Worm (Caenorhabditis elegans) whole organism, early embryonic: ENCODE data around the gene T07A9.14.
A peak's percentile ranks its signal among the peaks of the same experiment; 100 is the strongest.

ENCODE experiments used
- B0310.2 ChIP-seq: sonication (generic microtip); optimal IDR thresholded peaks from 2 replicates; lab custom pipeline; 2016; ENCODE audit warnings: mild to moderate bottlenecking, missing genetic modification characterization, missing compliant biosample characterization
- F13C5.2 ChIP-seq: sonication (generic microtip); optimal IDR thresholded peaks from 2 replicates; lab custom pipeline; 2017; ENCODE audit warnings: mild to moderate bottlenecking, missing genetic modification characterization, inconsistent platforms, missing compliant biosample characterization
- ama-1 ChIP-seq: fragments of 150-350 bp; optimal IDR thresholded peaks from 2 replicates; lab custom pipeline; 2014
- ceh-36 ChIP-seq: sonication (generic microtip); optimal IDR thresholded peaks from 2 replicates; lab custom pipeline; 2016; ENCODE audit warnings: missing genetic modification characterization, inconsistent platforms, missing compliant biosample characterization
- ets-7 ChIP-seq: sonication (generic microtip); optimal IDR thresholded peaks from 2 replicates; lab custom pipeline; 2016; ENCODE audit warnings: missing genotype, missing genetic modification characterization, missing compliant biosample characterization
- flt-1 ChIP-seq: fragments of 200-800 bp; sonication (Bioruptor generic); IDR thresholded peaks from 2 replicates; pipeline ENCODE4 v1.3.6; 2022; ENCODE audit warnings: missing genetic modification characterization, missing compliant biosample characterization
- hmbx-1 ChIP-seq: sonication (generic microtip); optimal IDR thresholded peaks from 2 replicates; lab custom pipeline; 2016; ENCODE audit warnings: mild to moderate bottlenecking, missing genetic modification characterization, missing compliant biosample characterization
- hmg-4 ChIP-seq: fragments of 200-800 bp; sonication (Bioruptor generic); optimal IDR thresholded peaks from 2 replicates; lab custom pipeline; 2018; ENCODE audit warnings: mild to moderate bottlenecking, missing genetic modification characterization, missing compliant biosample characterization
- hnd-1 ChIP-seq: sonication (generic microtip); optimal IDR thresholded peaks from 2 replicates; lab custom pipeline; 2016; ENCODE audit warnings: missing genetic modification characterization, missing compliant biosample characterization
- pes-1 ChIP-seq: fragments of 200-800 bp; sonication (Bioruptor generic); IDR thresholded peaks from 2 replicates; pipeline ENCODE4 v1.3.6; 2022; ENCODE audit warnings: missing genetic modification reagents, missing genetic modification characterization, missing compliant biosample characterization
- scrt-1 ChIP-seq: fragments of 200-800 bp; sonication (Bioruptor generic); IDR thresholded peaks from 2 replicates; pipeline ENCODE4 v1.3.6; 2022; ENCODE audit warnings: missing genetic modification characterization, missing compliant biosample characterization
- sea-1 ChIP-seq: fragments of 200-800 bp; sonication (Bioruptor generic); conservative IDR thresholded peaks from 2 replicates; pipeline ENCODE4 v1.3.6; 2022; ENCODE audit warnings: missing genetic modification characterization, missing compliant biosample characterization
- tbx-37 ChIP-seq: fragments of 200-800 bp; sonication (Bioruptor generic); conservative IDR thresholded peaks from 2 replicates; pipeline ENCODE4 v1.3.6; 2022; ENCODE audit warnings: missing genetic modification reagents, missing genetic modification characterization, missing compliant biosample characterization
- tra-4 ChIP-seq: sonication (generic microtip); optimal IDR thresholded peaks from 2 replicates; lab custom pipeline; 2017; ENCODE audit warnings: missing genetic modification characterization, missing compliant biosample characterization

ce11 chrIV:409935-410334 is 23.4 kb downstream of the T07A9.14 start, which contains the start of gene kgb-1:
- TF ChIP-seq tbx-37: no peak
- no peak for TF ChIP-seq ets-7 (tag; lab: Kevin White, UChicago)
- TF ChIP-seq hmbx-1 (tag; lab: Kevin White, UChicago): no peak
- TF ChIP-seq B0310.2 (tag; lab: Kevin White, UChicago): no peak
- TF ChIP-seq ama-1 (lab: Kevin White, UChicago): no peak
- TF ChIP-seq scrt-1: no peak
- no peak for TF ChIP-seq pes-1 (GFP tag; lab: Robert Waterston, UW)
- TF ChIP-seq tra-4 (tag; lab: Kevin White, UChicago): no peak
- no peak for TF ChIP-seq F13C5.2 (tag; lab: Kevin White, UChicago)
- TF ChIP-seq flt-1 (GFP tag; lab: Robert Waterston, UW): no peak
- TF ChIP-seq hmg-4 (GFP tag; lab: Kevin White, UChicago): no peak
- TF ChIP-seq ceh-36 (tag; lab: Kevin White, UChicago): peak; percentile 66
- TF ChIP-seq sea-1: no peak
- no peak for TF ChIP-seq hnd-1
